Worm (Caenorhabditis elegans) whole organism, late embryonic: ENCODE results near the gene C46C11.3.

Source experiments
- ama-1 ChIP-seq: fragments of 150-350 bp; optimal IDR thresholded peaks from 2 replicates; lab custom pipeline; 2014
- ceh-45 ChIP-seq: fragments of 200-800 bp; sonication (Bioruptor generic); IDR thresholded peaks from 2 replicates; pipeline ENCODE4 v1.3.6; 2022; ENCODE audit warnings: missing genetic modification reagents, missing genetic modification characterization, missing compliant biosample characterization
- hlh-8 ChIP-seq: sonication (generic microtip); optimal IDR thresholded peaks from 2 replicates; lab custom pipeline; 2016; ENCODE audit warnings: missing genotype, missing genetic modification characterization, missing compliant biosample characterization
- pqm-1 ChIP-seq: sonication (generic microtip); optimal IDR thresholded peaks from 2 replicates; lab custom pipeline; 2016; ENCODE audit warnings: missing genetic modification characterization, missing compliant biosample characterization
- rnt-1 ChIP-seq: sonication (generic microtip); optimal IDR thresholded peaks from 2 replicates; lab custom pipeline; 2016; ENCODE audit warnings: missing genetic modification characterization, missing compliant biosample characterization
- tbx-7 ChIP-seq: sonication (generic microtip); optimal IDR thresholded peaks from 2 replicates; lab custom pipeline; 2016; ENCODE audit warnings: missing genotype, missing genetic modification characterization, missing compliant biosample characterization

DNA sequence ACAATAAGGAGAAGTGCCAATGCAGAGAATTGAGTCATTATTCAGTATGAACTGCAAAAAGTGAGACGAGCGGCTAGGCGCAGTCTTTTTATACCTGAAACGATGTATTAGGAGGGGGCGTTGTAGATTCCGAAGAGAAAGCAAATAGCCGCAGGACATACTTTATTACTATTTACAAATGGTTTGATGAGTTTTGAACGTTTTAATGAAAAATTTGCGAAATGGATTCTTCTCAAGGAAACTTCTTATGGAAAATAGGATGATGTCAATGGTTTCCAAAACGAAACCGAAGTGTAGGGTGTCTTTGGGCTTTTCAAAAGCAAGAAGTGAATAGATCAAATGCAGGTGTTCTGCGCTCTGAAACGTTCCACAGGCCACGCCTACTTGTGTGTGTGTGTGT, 55.9 kb downstream of the C46C11.3 start, which contains the start of gene flp-11:
- TF ChIP-seq ceh-45 (GFP tag; lab: Robert Waterston, UW) = no peak
- no peak for TF ChIP-seq hlh-8 (tag; lab: Kevin White, UChicago)
- TF ChIP-seq rnt-1 = no peak
- TF ChIP-seq tbx-7 (tag; lab: Kevin White, UChicago) = no peak
- no peak for TF ChIP-seq pqm-1
- no peak for TF ChIP-seq ama-1 (lab: Kevin White, UChicago)
